Worm (Caenorhabditis elegans) whole organism, L4 larva: ENCODE measurements around the gene F55D1.1.

Experiments
- Y48G9A.11 ChIP-seq: fragments of 200-800 bp; sonication (Bioruptor generic); IDR thresholded peaks from 2 replicates; pipeline ENCODE4 v1.3.6; 2022; ENCODE audit warnings: missing genetic modification reagents, missing genetic modification characterization, missing compliant biosample characterization
- Y5F2A.4 ChIP-seq: fragments of 200-800 bp; sonication (Bioruptor generic); optimal IDR thresholded peaks from 2 replicates; lab custom pipeline; 2018; ENCODE audit warnings: mild to moderate bottlenecking, missing genetic modification characterization, missing compliant biosample characterization
- aha-1 ChIP-seq: fragments of 150-350 bp; peaks from one replicate; lab custom pipeline; 2014; ENCODE audit warnings: missing biosample characterization, missing genetic modification characterization
- ama-1 ChIP-seq: fragments of 150-350 bp; optimal IDR thresholded peaks from 2 replicates; lab custom pipeline; 2014; ENCODE audit warnings: inconsistent platforms, mixed read lengths
- arid-1 ChIP-seq: fragments of 200-800 bp; sonication (Bioruptor generic); conservative IDR thresholded peaks from 2 replicates; pipeline ENCODE4 v1.3.6; 2022; ENCODE audit warnings: missing genetic modification reagents, missing genetic modification characterization, missing compliant biosample characterization
- daf-16 ChIP-seq, 3 experiments: sonication (generic microtip); optimal IDR thresholded peaks; 2 replicates each; lab custom pipeline; 2016 to 2017; ENCODE audit warnings: missing genetic modification characterization in 3 of 3, missing genetic modification reagents in 3 of 3, mild to moderate bottlenecking in 2 of 3, missing compliant biosample characterization in 2 of 3, missing biosample characterization in 1 of 3, moderate library complexity in 1 of 3
- daf-8 ChIP-seq: fragments of 200-800 bp; sonication (Bioruptor generic); IDR thresholded peaks from 2 replicates; pipeline ENCODE4 v1.3.6; 2022; ENCODE audit warnings: missing genetic modification characterization, missing compliant biosample characterization
- duxl-1 ChIP-seq: sonication (generic microtip); optimal IDR thresholded peaks from 2 replicates; lab custom pipeline; 2016; ENCODE audit warnings: mild to moderate bottlenecking, missing genetic modification characterization, moderate library complexity, missing compliant biosample characterization; ENCODE audit not compliant: poor library complexity
- dve-1 ChIP-seq: sonication (generic microtip); optimal IDR thresholded peaks from 2 replicates; lab custom pipeline; 2017; ENCODE audit warnings: antibody characterized with exemption, mild to moderate bottlenecking, missing genetic modification characterization, missing compliant biosample characterization; ENCODE audit not compliant: insufficient read depth
- egl-27 ChIP-seq: sonication (generic microtip); optimal IDR thresholded peaks from 3 replicates; lab custom pipeline; 2017; ENCODE audit warnings: missing biosample characterization, missing genetic modification reagents, missing genetic modification characterization
- egl-43 ChIP-seq: fragments of 200-800 bp; sonication (Bioruptor generic); IDR thresholded peaks from 2 replicates; pipeline ENCODE4 v1.3.6; 2022; ENCODE audit warnings: missing genetic modification reagents, missing genetic modification characterization, missing compliant biosample characterization
- fos-1 ChIP-seq: fragments of 150-350 bp; optimal IDR thresholded peaks from 2 replicates; lab custom pipeline; 2014; ENCODE audit warnings: missing biosample characterization, missing genetic modification characterization
- hlh-11 ChIP-seq: fragments of 200-800 bp; sonication (Bioruptor generic); optimal IDR thresholded peaks from 2 replicates; lab custom pipeline; 2018; ENCODE audit warnings: mild to moderate bottlenecking, missing genetic modification characterization, missing compliant biosample characterization
- lin-38 ChIP-seq: fragments of 200-800 bp; sonication (Bioruptor generic); IDR thresholded peaks from 2 replicates; pipeline ENCODE4 v1.3.6; 2022; ENCODE audit warnings: missing genetic modification reagents, missing genetic modification characterization, missing compliant biosample characterization
- madf-5 ChIP-seq, 2 experiments: fragments of 200-800 bp; sonication (Bioruptor generic); IDR thresholded peaks; 2 replicates each; pipeline ENCODE4 v1.3.6; 2022; ENCODE audit warnings: missing compliant biosample characterization in 2 of 2, missing genetic modification characterization in 2 of 2
- nhr-28 ChIP-seq: fragments of 150-350 bp; optimal IDR thresholded peaks from 2 replicates; lab custom pipeline; 2014; ENCODE audit warnings: missing biosample characterization, missing genetic modification characterization
- nhr-41 ChIP-seq: fragments of 200-800 bp; sonication (Bioruptor generic); IDR thresholded peaks from 2 replicates; pipeline ENCODE4 v1.3.6; 2022; ENCODE audit warnings: missing genetic modification reagents, missing genetic modification characterization, missing compliant biosample characterization
- nhr-48 ChIP-seq: sonication (generic microtip); optimal IDR thresholded peaks from 2 replicates; lab custom pipeline; 2016; ENCODE audit warnings: mild to moderate bottlenecking, missing genetic modification characterization, missing compliant biosample characterization
- pha-4 ChIP-seq, 2 experiments: fragments of 150-350 bp in 1 of 2; fragments of 200-800 bp in 1 of 2; sonication (Bioruptor generic) in 1 of 2; IDR thresholded peaks in 1 of 2; optimal IDR thresholded peaks in 1 of 2; 2 replicates each; pipeline versions ENCODE4 v1.3.6 to Lab custom; 2014 to 2022; ENCODE audit warnings: missing genetic modification characterization in 2 of 2, missing genetic modification reagents in 2 of 2, missing biosample characterization in 1 of 2, missing compliant biosample characterization in 1 of 2
- saeg-2 ChIP-seq: fragments of 200-800 bp; sonication (Bioruptor generic); IDR thresholded peaks from 2 replicates; pipeline ENCODE4 v1.3.6; 2022; ENCODE audit warnings: missing genetic modification reagents, missing genetic modification characterization, missing compliant biosample characterization
- set-16 ChIP-seq: fragments of 200-800 bp; sonication (Bioruptor generic); IDR thresholded peaks from 2 replicates; pipeline ENCODE4 v1.3.6; 2022; ENCODE audit warnings: missing genetic modification reagents, missing genetic modification characterization, missing compliant biosample characterization
- spr-1 ChIP-seq: sonication (generic microtip); optimal IDR thresholded peaks from 2 replicates; lab custom pipeline; 2016; ENCODE audit warnings: mild to moderate bottlenecking, missing genetic modification characterization, missing compliant biosample characterization
- unc-130 ChIP-seq: sonication (generic microtip); optimal IDR thresholded peaks from 2 replicates; lab custom pipeline; 2016; ENCODE audit warnings: missing genetic modification reagents, missing genetic modification characterization, missing compliant biosample characterization
- unc-62 ChIP-seq, 3 experiments: fragments of 150-350 bp in 1 of 3; sonication (generic microtip); optimal IDR thresholded peaks in 2 of 3; peaks in 1 of 3; 1 replicate in 1 of 3; 2 replicates in 2 of 3; lab custom pipeline; 2014 to 2017; ENCODE audit warnings: missing biosample characterization in 3 of 3, missing genetic modification characterization in 3 of 3, missing genetic modification reagents in 3 of 3, missing genotype in 1 of 3
- zag-1 ChIP-seq: fragments of 150-350 bp; optimal IDR thresholded peaks from 2 replicates; lab custom pipeline; 2014; ENCODE audit warnings: missing biosample characterization, missing genetic modification characterization
- zip-2 ChIP-seq: fragments of 150-350 bp; optimal IDR thresholded peaks from 2 replicates; lab custom pipeline; 2014; ENCODE audit warnings: missing biosample characterization, missing genetic modification characterization

F55D1.1 gene

ce11 chrX:5450773-5451447, 38.7 kb upstream of the F55D1.1 start, which contains the start of gene C25F6.6 (continued):
- TF ChIP-seq pha-4 (GFP tag; IDR thresholded peaks at IDR 0.05; lab: Robert Waterston, UW) (peak; percentile 68; the same call in 1 of the 2 replicates), pha-4 (tag; optimal IDR thresholded peaks at IDR 0.05; lab: Kevin White, UChicago) (no peak)

- no peak for TF ChIP-seq nhr-41 (GFP tag; lab: Robert Waterston, UW)
- TF ChIP-seq unc-62 (GFP tag; optimal IDR thresholded peaks at IDR 0.05 in 1 of 2; lab: Kevin White, UChicago): peak in 1 of 2 experiments; percentile 92
- TF ChIP-seq unc-62 (tag; optimal IDR thresholded peaks at IDR 0.05; lab: Kevin White, UChicago): no peak
Measured at ce11 chrX:5451706-5452105, 37.9 kb upstream of the F55D1.1 start.

ce11 chrX:5455107-5455506, 34.5 kb upstream of the F55D1.1 start:
- TF ChIP-seq daf-8 (GFP tag; lab: Robert Waterston, UW) (no peak), unc-62 (GFP tag; optimal IDR thresholded peaks at IDR 0.05 in 1 of 2; lab: Kevin White, UChicago) (peak in 1 of 2 experiments; percentile 97), unc-62 (tag; optimal IDR thresholded peaks at IDR 0.05; lab: Kevin White, UChicago) (no peak), daf-16 (GFP tag; optimal IDR thresholded peaks at IDR 0.05; lab: Kevin White, UChicago) (no peak), daf-16 (tag; optimal IDR thresholded peaks at IDR 0.05; lab: Kevin White, UChicago) (peak; percentile 8), nhr-41 (GFP tag; lab: Robert Waterston, UW) (no peak)

ce11 chrX:5457184-5457583, 32.5 kb upstream of the F55D1.1 start:
- no peak for TF ChIP-seq unc-130 (GFP tag; lab: Kevin White, UChicago)
- TF ChIP-seq zag-1 (tag; lab: Kevin White, UChicago): no peak
- TF ChIP-seq aha-1: peak; percentile 93
- TF ChIP-seq, all 104 proteins: peak for 1

ce11 chrX:5458043-5458442, 31.6 kb upstream of the F55D1.1 start:
- TF ChIP-seq Y48G9A.11: no peak
- 0 out of 4 replicates have a peak, but pooled peaks of 1 of the 2 experiments have one; percentile 10 for TF ChIP-seq madf-5 (GFP tag; IDR thresholded peaks at IDR 0.05; lab: Robert Waterston, UW)
- TF ChIP-seq egl-27 (tag; lab: Kevin White, UChicago): no peak
- no peak for TF ChIP-seq ama-1 (lab: Kevin White, UChicago)
- TF ChIP-seq lin-38 (GFP tag; lab: Robert Waterston, UW): no peak
- no peak for TF ChIP-seq arid-1
- no peak for TF ChIP-seq duxl-1 (tag; lab: Kevin White, UChicago)
- no peak for TF ChIP-seq set-16 (GFP tag; lab: Robert Waterston, UW)
- no peak for TF ChIP-seq nhr-48 (tag; lab: Kevin White, UChicago)
- no peak for TF ChIP-seq egl-43 (GFP tag; lab: Robert Waterston, UW)
- no peak for TF ChIP-seq zip-2 (tag; lab: Kevin White, UChicago)
- TF ChIP-seq saeg-2 (GFP tag; lab: Robert Waterston, UW): no peak
- no peak for TF ChIP-seq dve-1 (tag; lab: Kevin White, UChicago)
- peak; percentile 81 for TF ChIP-seq aha-1
- no peak for TF ChIP-seq fos-1 (tag; lab: Kevin White, UChicago)
- TF ChIP-seq spr-1 (tag; lab: Kevin White, UChicago): no peak

- TF ChIP-seq hlh-11: peak; percentile 2
- no peak for TF ChIP-seq daf-16 (GFP tag; optimal IDR thresholded peaks at IDR 0.05; lab: Kevin White, UChicago)
- peak; percentile 30 for TF ChIP-seq daf-16 (tag; optimal IDR thresholded peaks at IDR 0.05; lab: Kevin White, UChicago)
- TF ChIP-seq nhr-48 (tag; lab: Kevin White, UChicago): no peak
- TF ChIP-seq unc-62 (GFP tag; optimal IDR thresholded peaks at IDR 0.05 in 1 of 2; lab: Kevin White, UChicago): peak in 1 of 2 experiments; percentile 45
- no peak for TF ChIP-seq unc-62 (tag; optimal IDR thresholded peaks at IDR 0.05; lab: Kevin White, UChicago)
- TF ChIP-seq aha-1: peak; percentile 58
- TF ChIP-seq Y5F2A.4 (GFP tag; lab: Kevin White, UChicago): no peak
- peak; percentile 10 for TF ChIP-seq nhr-28
- TF ChIP-seq dve-1 (tag; lab: Kevin White, UChicago): peak; percentile 54
- no peak for TF ChIP-seq fos-1 (tag; lab: Kevin White, UChicago)
Measured at ce11 chrX:5458750-5459149, 30.9 kb upstream of the F55D1.1 start.
